Fruit fly (Drosophila melanogaster) whole organism, embryonic: ENCODE results near the gene Rpt6R.

Experiments
- Antp ChIP-seq: fragments of 200-800 bp; sonication (Bioruptor generic); optimal IDR thresholded peaks from 3 replicates; lab custom pipeline; 2016; ENCODE audit warnings: missing biosample characterization, missing genetic modification characterization
- CG10366 ChIP-seq: fragments of 200-800 bp; sonication (Bioruptor generic); IDR thresholded peaks from 2 replicates; pipeline ENCODE4 v1.3.6; 2022; ENCODE audit warnings: missing biosample characterization, missing genetic modification characterization
- CG10543 ChIP-seq: fragments of 200-800 bp; sonication (Bioruptor generic); optimal IDR thresholded peaks from 3 replicates; lab custom pipeline; 2017; ENCODE audit warnings: missing biosample characterization, mild to moderate bottlenecking, missing genetic modification characterization, moderate library complexity
- CG10654 ChIP-seq: fragments of 200-800 bp; sonication (Bioruptor generic); optimal IDR thresholded peaks from 2 replicates; lab custom pipeline; 2016; ENCODE audit warnings: missing biosample characterization, missing genetic modification characterization
- CG10979 ChIP-seq: fragments of 200-800 bp; sonication (Bioruptor generic); optimal IDR thresholded peaks from 2 replicates; lab custom pipeline; 2018; ENCODE audit warnings: missing biosample characterization, mild to moderate bottlenecking, missing genetic modification characterization, moderate library complexity
- CG12744 ChIP-seq: fragments of 200-800 bp; sonication (Bioruptor generic); optimal IDR thresholded peaks from 2 replicates; lab custom pipeline; 2016; ENCODE audit warnings: missing biosample characterization, missing genetic modification characterization
- CG12942 ChIP-seq: fragments of 200-800 bp; sonication (Bioruptor generic); optimal IDR thresholded peaks from 3 replicates; lab custom pipeline; 2016; ENCODE audit warnings: missing biosample characterization, missing genetic modification characterization
- CG15696 ChIP-seq: fragments of 200-800 bp; sonication (Bioruptor generic); optimal IDR thresholded peaks from 2 replicates; lab custom pipeline; 2019; ENCODE audit warnings: missing biosample characterization, mild to moderate bottlenecking, missing genetic modification characterization, moderate library complexity
- CG1647 ChIP-seq: fragments of 200-800 bp; sonication (Bioruptor generic); optimal IDR thresholded peaks from 3 replicates; lab custom pipeline; 2016; ENCODE audit warnings: missing biosample characterization, missing genetic modification characterization
- CG2889 ChIP-seq: fragments of 200-800 bp; sonication (Bioruptor generic); IDR thresholded peaks from 3 replicates; pipeline ENCODE4 v1.3.6; 2022; ENCODE audit warnings: missing biosample characterization, missing genetic modification characterization
- CG30403 ChIP-seq: fragments of 200-800 bp; sonication (Bioruptor generic); optimal IDR thresholded peaks from 3 replicates; lab custom pipeline; 2016; ENCODE audit warnings: missing biosample characterization, missing genetic modification characterization
- CG33557 ChIP-seq: fragments of 200-800 bp; sonication (Bioruptor generic); optimal IDR thresholded peaks from 2 replicates; lab custom pipeline; 2019; ENCODE audit warnings: missing biosample characterization, mild to moderate bottlenecking, missing genetic modification characterization, moderate library complexity
- CG34224 ChIP-seq: fragments of 200-800 bp; sonication (Bioruptor generic); IDR thresholded peaks from 3 replicates; pipeline ENCODE4 v1.3.6; 2022; ENCODE audit warnings: missing biosample characterization, missing genetic modification characterization; ENCODE audit not compliant: partially characterized antibody
- CG34376 ChIP-seq: fragments of 200-800 bp; sonication (Bioruptor generic); optimal IDR thresholded peaks from 2 replicates; lab custom pipeline; 2018; ENCODE audit warnings: missing biosample characterization, mild to moderate bottlenecking, missing genetic modification characterization
- CG3847 ChIP-seq: fragments of 200-800 bp; sonication (Bioruptor generic); IDR thresholded peaks from 2 replicates; pipeline ENCODE4 v1.3.6; 2022; ENCODE audit warnings: missing biosample characterization, missing genetic modification characterization
- CG42726 ChIP-seq: fragments of 200-800 bp; sonication (Bioruptor generic); IDR thresholded peaks from 2 replicates; pipeline ENCODE4 v1.3.6; 2022; ENCODE audit warnings: missing biosample characterization, missing genetic modification characterization; ENCODE audit not compliant: partially characterized antibody
- CG4282 ChIP-seq: fragments of 200-800 bp; sonication (Bioruptor generic); optimal IDR thresholded peaks from 2 replicates; lab custom pipeline; 2016; ENCODE audit warnings: missing biosample characterization, missing genetic modification characterization
- CG5180 ChIP-seq: fragments of 200-800 bp; sonication (Bioruptor generic); optimal IDR thresholded peaks from 3 replicates; lab custom pipeline; 2017; ENCODE audit warnings: missing biosample characterization, missing genetic modification characterization, mild to moderate bottlenecking, moderate library complexity, missing genetic modification reagents
- CG5245 ChIP-seq: fragments of 200-800 bp; sonication (Bioruptor generic); optimal IDR thresholded peaks from 3 replicates; lab custom pipeline; 2016; ENCODE audit warnings: missing biosample characterization, missing genetic modification characterization
- CG6175 ChIP-seq: fragments of 200-800 bp; sonication (Bioruptor generic); IDR thresholded peaks from 3 replicates; pipeline ENCODE4 v1.3.6; 2022; ENCODE audit warnings: missing biosample characterization, missing genetic modification characterization
- CG7987 ChIP-seq: fragments of 200-800 bp; sonication (Bioruptor generic); optimal IDR thresholded peaks from 2 replicates; lab custom pipeline; 2018; ENCODE audit warnings: missing biosample characterization, mild to moderate bottlenecking, missing genetic modification characterization, moderate library complexity
- CG9727 ChIP-seq: fragments of 200-800 bp; sonication (Bioruptor generic); optimal IDR thresholded peaks from 3 replicates; lab custom pipeline; 2017; ENCODE audit warnings: missing biosample characterization, mild to moderate bottlenecking, missing genetic modification characterization
- CG9797 ChIP-seq: fragments of 200-800 bp; sonication (Bioruptor generic); optimal IDR thresholded peaks from 3 replicates; lab custom pipeline; 2018; ENCODE audit warnings: missing biosample characterization, mild to moderate bottlenecking, missing genetic modification characterization
- CoRest ChIP-seq: fragments of 200-800 bp; sonication (Bioruptor generic); optimal IDR thresholded peaks from 3 replicates; lab custom pipeline; 2018; ENCODE audit warnings: missing biosample characterization, mild to moderate bottlenecking, missing genetic modification characterization, moderate library complexity
- Dbx ChIP-seq: fragments of 200-800 bp; sonication (Bioruptor generic); IDR thresholded peaks from 3 replicates; pipeline ENCODE4 v1.3.6; 2022; ENCODE audit warnings: missing biosample characterization, missing genetic modification characterization
- Drgx ChIP-seq: fragments of 200-800 bp; sonication (Bioruptor generic); IDR thresholded peaks from 2 replicates; pipeline ENCODE4 v1.3.6; 2022; ENCODE audit warnings: missing biosample characterization, missing genetic modification characterization
- Ets65A ChIP-seq: fragments of 200-800 bp; sonication (Bioruptor generic); peaks from one replicate; lab custom pipeline; 2016; ENCODE audit warnings: missing biosample characterization, missing genetic modification characterization
- HLH3B ChIP-seq: fragments of 200-800 bp; sonication (Bioruptor generic); IDR thresholded peaks from 2 replicates; pipeline ENCODE4 v1.3.6; 2022; ENCODE audit warnings: missing biosample characterization, missing genetic modification characterization
- Hr3 ChIP-seq: fragments of 200-800 bp; sonication (Bioruptor generic); optimal IDR thresholded peaks from 3 replicates; lab custom pipeline; 2016; ENCODE audit warnings: missing biosample characterization, missing genetic modification characterization
- Jarid2 ChIP-seq: fragments of 200-800 bp; sonication (Bioruptor generic); optimal IDR thresholded peaks from 3 replicates; lab custom pipeline; 2017; ENCODE audit warnings: mild to moderate bottlenecking, missing biosample characterization, missing genetic modification reagents, missing genetic modification characterization
- Rx ChIP-seq: fragments of 200-800 bp; sonication (Bioruptor generic); IDR thresholded peaks from 2 replicates; pipeline ENCODE4 v1.3.6; 2022; ENCODE audit warnings: missing biosample characterization, missing genetic modification characterization
- Scr ChIP-seq: fragments of 200-800 bp; sonication (Bioruptor generic); IDR thresholded peaks from 2 replicates; pipeline ENCODE4 v1.3.6; 2022; ENCODE audit warnings: missing biosample characterization, missing genetic modification characterization; ENCODE audit not compliant: partially characterized antibody
- abd-A ChIP-seq: fragments of 200-800 bp; sonication (Bioruptor generic); optimal IDR thresholded peaks from 3 replicates; lab custom pipeline; 2019; ENCODE audit warnings: missing biosample characterization, mild to moderate bottlenecking, missing genetic modification characterization, moderate library complexity
- ci ChIP-seq: fragments of 200-800 bp; sonication (Bioruptor generic); IDR thresholded peaks from 3 replicates; pipeline ENCODE4 v1.3.6; 2022; ENCODE audit warnings: missing biosample characterization, missing genetic modification characterization
- dysf ChIP-seq: fragments of 200-800 bp; sonication (Bioruptor generic); IDR thresholded peaks from 3 replicates; pipeline ENCODE4 v1.3.6; 2022; ENCODE audit warnings: missing biosample characterization, missing genetic modification characterization
- eve ChIP-seq, 2 experiments: fragments of >200 bp; optimal IDR thresholded peaks; 2 replicates each; lab custom pipeline; 2017; ENCODE audit warnings: missing biosample characterization in 2 of 2, missing genetic modification characterization in 2 of 2
- fd96Cb ChIP-seq: fragments of 200-800 bp; sonication (Bioruptor generic); optimal IDR thresholded peaks from 2 replicates; lab custom pipeline; 2018; ENCODE audit warnings: missing biosample characterization, mild to moderate bottlenecking, missing genetic modification characterization, moderate library complexity
- fru ChIP-seq: fragments of >200 bp; optimal IDR thresholded peaks from 2 replicates; lab custom pipeline; 2017
- ftz-f1 ChIP-seq: fragments of 200-800 bp; sonication (Bioruptor generic); optimal IDR thresholded peaks from 2 replicates; lab custom pipeline; 2016; ENCODE audit warnings: missing biosample characterization, missing genetic modification characterization
- gce ChIP-seq: fragments of 200-800 bp; sonication (Bioruptor generic); IDR thresholded peaks from 3 replicates; pipeline ENCODE4 v1.3.6; 2022; ENCODE audit warnings: missing biosample characterization, missing genetic modification characterization
- grau ChIP-seq: fragments of 200-800 bp; optimal IDR thresholded peaks from 3 replicates; lab custom pipeline; 2019; ENCODE audit warnings: missing biosample characterization, mild to moderate bottlenecking, missing genetic modification characterization, moderate library complexity
- hbn ChIP-seq: fragments of 200-800 bp; sonication (Bioruptor generic); IDR thresholded peaks from 2 replicates; pipeline ENCODE4 v1.3.6; 2022; ENCODE audit warnings: missing biosample characterization, missing genetic modification characterization; ENCODE audit not compliant: partially characterized antibody
- nau ChIP-seq: fragments of 200-800 bp; sonication (Bioruptor generic); optimal IDR thresholded peaks from 3 replicates; lab custom pipeline; 2017; ENCODE audit warnings: missing biosample characterization, mild to moderate bottlenecking, missing genetic modification characterization, missing genetic modification reagents
- repo ChIP-seq: fragments of 200-800 bp; sonication (Bioruptor generic); optimal IDR thresholded peaks from 2 replicates; lab custom pipeline; 2016; ENCODE audit warnings: missing biosample characterization, missing genetic modification characterization
- row ChIP-seq: fragments of 200-800 bp; sonication (Bioruptor generic); IDR thresholded peaks from 3 replicates; pipeline ENCODE4 v1.3.6; 2022; ENCODE audit warnings: missing biosample characterization, missing genetic modification characterization
- slbo ChIP-seq: fragments of 200-800 bp; sonication (Bioruptor generic); IDR thresholded peaks from 2 replicates; pipeline ENCODE4 v1.3.6; 2022; ENCODE audit warnings: missing biosample characterization, missing genetic modification characterization
- sr ChIP-seq: fragments of 200-800 bp; sonication (Bioruptor generic); IDR thresholded peaks from 3 replicates; pipeline ENCODE4 v1.3.6; 2022; ENCODE audit warnings: missing biosample characterization, missing genetic modification characterization
- sug ChIP-seq: fragments of 200-800 bp; optimal IDR thresholded peaks from 2 replicates; lab custom pipeline; 2019; ENCODE audit warnings: missing biosample characterization, mild to moderate bottlenecking, missing genetic modification characterization, moderate library complexity
- wor ChIP-seq: fragments of 200-800 bp; sonication (Bioruptor generic); IDR thresholded peaks from 2 replicates; pipeline ENCODE4 v1.3.6; 2022; ENCODE audit warnings: missing biosample characterization, missing genetic modification characterization

Rpt6R gene

dm6 chr3R:30601440-30602256 is 18.2 kb upstream of the Rpt6R start, which contains the start of the genes CG2246 and CG31021 (continued):
- 0 out of 3 replicates have a peak, but pooled peaks have one; percentile 33 for TF ChIP-seq CG6175
- TF ChIP-seq CG9727 = peak; percentile 42
- peak in 1 of 2 experiments; percentile 55 for TF ChIP-seq eve (GFP tag; optimal IDR thresholded peaks at IDR 0.05; lab: Kevin White, UChicago)
- TF ChIP-seq CG30403 (GFP tag; lab: Kevin White, UChicago) = peak; percentile 78
- TF ChIP-seq slbo (GFP tag; lab: Robert Waterston, UW) = peak; percentile 87
- peak; percentile 32 for TF ChIP-seq Drgx
- no peak for TF ChIP-seq repo (GFP tag; lab: Kevin White, UChicago)
- TF ChIP-seq CG10366 (GFP tag; lab: Robert Waterston, UW) = no peak; the same call in 1 of the 2 replicates
- TF ChIP-seq CG5245 = peak; percentile 32
- peak; percentile 23 for TF ChIP-seq CG12942
- TF ChIP-seq CG5180 (GFP tag; lab: Kevin White, UChicago) = no peak
- TF ChIP-seq Hr3 = peak; percentile 49
- TF ChIP-seq Dbx (GFP tag; lab: Robert Waterston, UW) = peak; percentile 70; the same call in 2 of the 3 replicates
- TF ChIP-seq CG4282 (GFP tag; lab: Kevin White, UChicago) = peak; percentile 66
- no peak for TF ChIP-seq ftz-f1
- peak; percentile 35 for TF ChIP-seq CG10543 (GFP tag; lab: Kevin White, UChicago)
- peak; percentile 59 for TF ChIP-seq hbn (GFP tag; lab: Robert Waterston, UW)
- TF ChIP-seq sr (GFP tag; lab: Robert Waterston, UW) = no peak
- peak; percentile 15; the same call in 1 of the 2 replicates for TF ChIP-seq Rx (GFP tag; lab: Robert Waterston, UW)
- peak; percentile 18 for TF ChIP-seq CG34376
- TF ChIP-seq dysf (GFP tag; lab: Robert Waterston, UW) = peak; percentile 51; the same call in 1 of the 3 replicates
- no peak for TF ChIP-seq sug
- TF ChIP-seq CG7987 (GFP tag; lab: Kevin White, UChicago) = no peak
- TF ChIP-seq nau (GFP tag; lab: Kevin White, UChicago) = no peak
- TF ChIP-seq row = peak; percentile 90
- TF ChIP-seq fd96Cb (tag; lab: Kevin White, UChicago) = peak; percentile 24
- peak; percentile 39 for TF ChIP-seq CG12744 (GFP tag; lab: Kevin White, UChicago)
- TF ChIP-seq CG33557 = no peak
- peak; percentile 67; the same call in 2 of the 3 replicates for TF ChIP-seq ci (GFP tag; lab: Robert Waterston, UW)
- TF ChIP-seq CG15696 (tag; lab: Kevin White, UChicago) = peak; percentile 47
- no peak for TF ChIP-seq abd-A
- TF ChIP-seq grau (tag; lab: Kevin White, UChicago) = peak; percentile 45
- TF ChIP-seq Scr (GFP tag; lab: Robert Waterston, UW) = peak; percentile 81
- TF ChIP-seq CG10979 = peak; percentile 25
- peak; percentile 70 for TF ChIP-seq CoRest (tag; lab: Kevin White, UChicago)
- peak; percentile 20 for TF ChIP-seq HLH3B
- 0 out of 3 replicates have a peak, but pooled peaks have one; percentile 19 for TF ChIP-seq CG2889 (GFP tag; lab: Robert Waterston, UW)
- TF ChIP-seq CG3847 (GFP tag; lab: Robert Waterston, UW) = peak; percentile 80
- no peak for TF ChIP-seq Jarid2 (GFP tag; lab: Kevin White, UChicago)
- TF ChIP-seq CG42726 (GFP tag; lab: Robert Waterston, UW) = peak; percentile 93
- TF ChIP-seq wor (GFP tag; lab: Robert Waterston, UW) = peak; percentile 25; the same call in 1 of the 2 replicates
- TF ChIP-seq CG9797 (GFP tag; lab: Kevin White, UChicago) = peak; percentile 30
- peak; percentile 99 for TF ChIP-seq Ets65A (GFP tag; lab: Kevin White, UChicago)
- peak; percentile 13 for TF ChIP-seq CG1647
- peak; percentile 16 for TF ChIP-seq CG10654 (GFP tag; lab: Kevin White, UChicago)
- peak; percentile 72; the same call in 2 of the 3 replicates for TF ChIP-seq CG34224
- peak; percentile 73 for TF ChIP-seq Antp (GFP tag; lab: Kevin White, UChicago)
- TF ChIP-seq gce (GFP tag; lab: Robert Waterston, UW) = 0 out of 3 replicates have a peak, but pooled peaks have one; percentile 25
- TF ChIP-seq fru (lab: Kevin White, UChicago) = no peak
